Worm (Caenorhabditis elegans) whole organism, late embryonic: ENCODE measurements around the gene C56E6.7.
A peak's percentile ranks its signal among the peaks of the same experiment; 100 is the strongest.

Experiments used
- C08G9.2 ChIP-seq: sonication (generic microtip); optimal IDR thresholded peaks from 2 replicates; lab custom pipeline; 2016; ENCODE audit warnings: mild to moderate bottlenecking, missing genetic modification characterization, moderate library complexity, missing compliant biosample characterization
- C38D4.7 ChIP-seq: fragments of 200-800 bp; sonication (Bioruptor generic); optimal IDR thresholded peaks from 2 replicates; lab custom pipeline; 2018; ENCODE audit warnings: mild to moderate bottlenecking, missing genetic modification characterization, moderate library complexity, missing compliant biosample characterization
- F13H6.1 ChIP-seq: sonication (generic microtip); optimal IDR thresholded peaks from 2 replicates; lab custom pipeline; 2016; ENCODE audit warnings: missing genetic modification characterization, missing compliant biosample characterization
- K02D7.2 ChIP-seq: sonication (generic microtip); optimal IDR thresholded peaks from 2 replicates; lab custom pipeline; 2017; ENCODE audit warnings: mild to moderate bottlenecking, missing genetic modification characterization, missing compliant biosample characterization
- K09A11.1 ChIP-seq: sonication (generic microtip); optimal IDR thresholded peaks from 2 replicates; lab custom pipeline; 2017; ENCODE audit warnings: antibody characterized with exemption, mild to moderate bottlenecking, missing genetic modification characterization, missing compliant biosample characterization; ENCODE audit not compliant: insufficient read depth
- Y22D7AL.16 ChIP-seq: sonication (generic microtip); optimal IDR thresholded peaks from 2 replicates; lab custom pipeline; 2016; ENCODE audit warnings: missing genetic modification characterization, missing compliant biosample characterization
- ahr-1 ChIP-seq: sonication (generic microtip); optimal IDR thresholded peaks from 2 replicates; lab custom pipeline; 2016; ENCODE audit warnings: missing genetic modification characterization, missing compliant biosample characterization
- ama-1 ChIP-seq: fragments of 150-350 bp; optimal IDR thresholded peaks from 2 replicates; lab custom pipeline; 2014
- ceh-14 ChIP-seq: sonication (generic microtip); optimal IDR thresholded peaks from 2 replicates; lab custom pipeline; 2016; ENCODE audit warnings: missing genotype, missing genetic modification characterization, missing compliant biosample characterization
- ceh-19 ChIP-seq: fragments of 200-800 bp; sonication (Bioruptor generic); optimal IDR thresholded peaks from 2 replicates; lab custom pipeline; 2018; ENCODE audit warnings: mild to moderate bottlenecking, missing genetic modification characterization, missing compliant biosample characterization
- ceh-2 ChIP-seq: sonication (generic microtip); optimal IDR thresholded peaks from 2 replicates; lab custom pipeline; 2016; ENCODE audit warnings: missing genotype, missing genetic modification characterization, missing compliant biosample characterization
- ceh-22 ChIP-seq: sonication (generic microtip); optimal IDR thresholded peaks from 2 replicates; lab custom pipeline; 2017; ENCODE audit warnings: missing biosample characterization, missing genetic modification characterization
- ceh-24 ChIP-seq: sonication (generic microtip); optimal IDR thresholded peaks from 2 replicates; lab custom pipeline; 2016; ENCODE audit warnings: mild to moderate bottlenecking, missing genetic modification characterization, missing compliant biosample characterization
- ceh-31 ChIP-seq: sonication (generic microtip); optimal IDR thresholded peaks from 2 replicates; lab custom pipeline; 2016; ENCODE audit warnings: missing genetic modification characterization, missing compliant biosample characterization
- ceh-34 ChIP-seq: sonication (generic microtip); optimal IDR thresholded peaks from 2 replicates; lab custom pipeline; 2016; ENCODE audit warnings: mild to moderate bottlenecking, missing genetic modification characterization, missing compliant biosample characterization
- ceh-48 ChIP-seq: sonication (generic microtip); optimal IDR thresholded peaks from 2 replicates; lab custom pipeline; 2016; ENCODE audit warnings: missing genetic modification characterization, inconsistent platforms, missing compliant biosample characterization
- ceh-9 ChIP-seq: sonication (generic microtip); optimal IDR thresholded peaks from 2 replicates; lab custom pipeline; 2016; ENCODE audit warnings: mild to moderate bottlenecking, missing genetic modification characterization, inconsistent platforms, missing compliant biosample characterization
- che-1 ChIP-seq: sonication (generic microtip); optimal IDR thresholded peaks from 2 replicates; lab custom pipeline; 2016; ENCODE audit warnings: mild to moderate bottlenecking, missing genetic modification characterization, missing compliant biosample characterization
- elt-4 ChIP-seq: sonication (generic microtip); optimal IDR thresholded peaks from 2 replicates; lab custom pipeline; 2016; ENCODE audit warnings: missing genetic modification characterization, missing compliant biosample characterization
- ets-4 ChIP-seq: sonication (generic microtip); optimal IDR thresholded peaks from 2 replicates; lab custom pipeline; 2016; ENCODE audit warnings: missing genetic modification characterization, missing compliant biosample characterization
- eyg-1 ChIP-seq: sonication (generic microtip); optimal IDR thresholded peaks from 2 replicates; lab custom pipeline; 2016; ENCODE audit warnings: missing genotype, missing genetic modification characterization, missing compliant biosample characterization
- fax-1 ChIP-seq: sonication (generic microtip); optimal IDR thresholded peaks from 2 replicates; lab custom pipeline; 2016; ENCODE audit warnings: missing genotype, missing genetic modification characterization, missing compliant biosample characterization
- fkh-6 ChIP-seq: sonication (generic microtip); optimal IDR thresholded peaks from 2 replicates; lab custom pipeline; 2016; ENCODE audit warnings: missing genetic modification characterization, missing compliant biosample characterization
- gmeb-2 ChIP-seq: sonication (generic microtip); optimal IDR thresholded peaks from 2 replicates; lab custom pipeline; 2016; ENCODE audit warnings: missing genetic modification characterization, inconsistent platforms, missing compliant biosample characterization
- hlh-13 ChIP-seq: fragments of 200-800 bp; sonication (Bioruptor generic); optimal IDR thresholded peaks from 2 replicates; lab custom pipeline; 2018; ENCODE audit warnings: mild to moderate bottlenecking, missing genetic modification characterization, missing compliant biosample characterization
- hlh-15 ChIP-seq: sonication (generic microtip); optimal IDR thresholded peaks from 2 replicates; lab custom pipeline; 2016; ENCODE audit warnings: missing genetic modification characterization, missing compliant biosample characterization
- hlh-30 ChIP-seq: sonication (generic microtip); optimal IDR thresholded peaks from 2 replicates; lab custom pipeline; 2017; ENCODE audit warnings: antibody characterized with exemption, missing genetic modification characterization, missing compliant biosample characterization; ENCODE audit not compliant: insufficient read depth
- hlh-6 ChIP-seq: sonication (generic microtip); optimal IDR thresholded peaks from 2 replicates; lab custom pipeline; 2016; ENCODE audit warnings: missing genotype, missing genetic modification characterization, missing compliant biosample characterization
- hlh-8 ChIP-seq: sonication (generic microtip); optimal IDR thresholded peaks from 2 replicates; lab custom pipeline; 2016; ENCODE audit warnings: missing genotype, missing genetic modification characterization, missing compliant biosample characterization
- lim-6 ChIP-seq: sonication (generic microtip); optimal IDR thresholded peaks from 2 replicates; lab custom pipeline; 2016; ENCODE audit warnings: missing genetic modification characterization, missing compliant biosample characterization
- lin-11 ChIP-seq: fragments of 200-800 bp; sonication (Bioruptor generic); optimal IDR thresholded peaks from 2 replicates; lab custom pipeline; 2018; ENCODE audit warnings: mild to moderate bottlenecking, missing genetic modification characterization, missing compliant biosample characterization
- mec-3 ChIP-seq: sonication (generic microtip); optimal IDR thresholded peaks from 2 replicates; lab custom pipeline; 2016; ENCODE audit warnings: borderline replicate concordance, missing genetic modification characterization, missing compliant biosample characterization
- nfya-1 ChIP-seq: sonication (generic microtip); optimal IDR thresholded peaks from 2 replicates; lab custom pipeline; 2017; ENCODE audit warnings: missing genetic modification characterization, mild to moderate bottlenecking, missing compliant biosample characterization, antibody characterized with exemption, moderate library complexity
- nhr-11 ChIP-seq: fragments of 150-350 bp; optimal IDR thresholded peaks from 2 replicates; lab custom pipeline; 2014; ENCODE audit warnings: missing biosample characterization, missing genetic modification characterization
- npax-4 ChIP-seq: sonication (generic microtip); optimal IDR thresholded peaks from 2 replicates; lab custom pipeline; 2016; ENCODE audit warnings: missing genetic modification characterization, missing compliant biosample characterization
- pag-3 ChIP-seq: sonication (generic microtip); optimal IDR thresholded peaks from 2 replicates; lab custom pipeline; 2016; ENCODE audit warnings: missing compliant biosample characterization, missing genetic modification characterization, borderline replicate concordance
- pat-9 ChIP-seq: fragments of 200-800 bp; sonication (Bioruptor generic); optimal IDR thresholded peaks from 2 replicates; lab custom pipeline; 2018; ENCODE audit warnings: mild to moderate bottlenecking, missing genetic modification characterization, moderate library complexity, missing compliant biosample characterization
- pax-1 ChIP-seq: fragments of 150-350 bp; optimal IDR thresholded peaks from 2 replicates; lab custom pipeline; 2014; ENCODE audit warnings: missing biosample characterization, missing genetic modification characterization
- pha-4 ChIP-seq: fragments of 150-350 bp; optimal IDR thresholded peaks from 2 replicates; lab custom pipeline; 2018; ENCODE audit warnings: missing biosample characterization, missing genetic modification reagents, missing genetic modification characterization
- pqm-1 ChIP-seq: sonication (generic microtip); optimal IDR thresholded peaks from 2 replicates; lab custom pipeline; 2016; ENCODE audit warnings: missing genetic modification characterization, missing compliant biosample characterization
- pros-1 ChIP-seq: fragments of 150-350 bp; optimal IDR thresholded peaks from 2 replicates; lab custom pipeline; 2014; ENCODE audit warnings: missing biosample characterization, missing genetic modification reagents, missing genetic modification characterization
- rnt-1 ChIP-seq: sonication (generic microtip); optimal IDR thresholded peaks from 2 replicates; lab custom pipeline; 2016; ENCODE audit warnings: missing genetic modification characterization, missing compliant biosample characterization
- sdc-2 ChIP-seq: sonication (generic microtip); optimal IDR thresholded peaks from 2 replicates; lab custom pipeline; 2016; ENCODE audit warnings: missing genotype, missing genetic modification characterization, missing compliant biosample characterization
- sox-4 ChIP-seq: sonication (generic microtip); optimal IDR thresholded peaks from 2 replicates; lab custom pipeline; 2017; ENCODE audit warnings: mild to moderate bottlenecking, missing genetic modification characterization, inconsistent platforms, missing compliant biosample characterization
- syd-9 ChIP-seq: sonication (generic microtip); optimal IDR thresholded peaks from 2 replicates; lab custom pipeline; 2016; ENCODE audit warnings: mild to moderate bottlenecking, missing genetic modification characterization, moderate library complexity, missing compliant biosample characterization
- tbx-2 ChIP-seq: sonication (generic microtip); optimal IDR thresholded peaks from 2 replicates; lab custom pipeline; 2016; ENCODE audit warnings: missing genetic modification characterization, missing compliant biosample characterization
- tbx-7 ChIP-seq: sonication (generic microtip); optimal IDR thresholded peaks from 2 replicates; lab custom pipeline; 2016; ENCODE audit warnings: missing genotype, missing genetic modification characterization, missing compliant biosample characterization
- ttx-3 ChIP-seq: sonication (generic microtip); optimal IDR thresholded peaks from 2 replicates; lab custom pipeline; 2016; ENCODE audit warnings: missing genetic modification reagents, missing genetic modification characterization, missing compliant biosample characterization
- unc-3 ChIP-seq, 2 experiments: fragments of 200-800 bp in 1 of 2; sonication (Bioruptor generic) in 1 of 2; sonication (generic microtip) in 1 of 2; conservative IDR thresholded peaks in 1 of 2; optimal IDR thresholded peaks in 1 of 2; 2 replicates each; pipeline versions ENCODE4 v1.3.6 to Lab custom; 2016 to 2022; ENCODE audit warnings: missing compliant biosample characterization in 2 of 2, missing genetic modification characterization in 2 of 2, missing genetic modification reagents in 1 of 2
- unc-42 ChIP-seq: sonication (generic microtip); optimal IDR thresholded peaks from 2 replicates; lab custom pipeline; 2016; ENCODE audit warnings: missing genotype, missing genetic modification characterization, missing compliant biosample characterization
- unc-55 ChIP-seq: sonication (generic microtip); optimal IDR thresholded peaks from 2 replicates; lab custom pipeline; 2017; ENCODE audit warnings: missing biosample characterization, missing genetic modification reagents, missing genetic modification characterization
- unc-86 ChIP-seq: sonication (generic microtip); optimal IDR thresholded peaks from 2 replicates; lab custom pipeline; 2016; ENCODE audit warnings: missing genetic modification characterization, missing compliant biosample characterization
- ztf-16 ChIP-seq: sonication (generic microtip); optimal IDR thresholded peaks from 2 replicates; lab custom pipeline; 2017; ENCODE audit warnings: missing genetic modification characterization, missing compliant biosample characterization

The C56E6.7 gene

ce11 chrII:6522622-6523254, 6.4 kb downstream of the C56E6.7 start:
- TF ChIP-seq pax-1 (tag; lab: Kevin White, UChicago): no peak
- no peak for TF ChIP-seq ceh-22 (tag; lab: Kevin White, UChicago)
- TF ChIP-seq sox-4 (tag; lab: Kevin White, UChicago): no peak
- TF ChIP-seq rnt-1 (tag; lab: Kevin White, UChicago): peak; percentile 18
- TF ChIP-seq tbx-7 (tag; lab: Kevin White, UChicago): no peak
- no peak for TF ChIP-seq che-1
- TF ChIP-seq K02D7.2: no peak
- peak; percentile 57 for TF ChIP-seq ceh-31 (tag; lab: Kevin White, UChicago)
- TF ChIP-seq ceh-9 (tag; lab: Kevin White, UChicago): no peak
- TF ChIP-seq ahr-1 (tag; lab: Kevin White, UChicago): no peak
- TF ChIP-seq Y22D7AL.16 (tag; lab: Kevin White, UChicago): no peak
- TF ChIP-seq nhr-11 (tag; lab: Kevin White, UChicago): no peak
- no peak for TF ChIP-seq lim-6 (tag; lab: Kevin White, UChicago)
- TF ChIP-seq npax-4 (tag; lab: Kevin White, UChicago): no peak
- TF ChIP-seq ztf-16 (tag; lab: Kevin White, UChicago): no peak
- no peak for TF ChIP-seq unc-3 (GFP tag; conservative IDR thresholded peaks at IDR 0.05; lab: Robert Waterston, UW)
- TF ChIP-seq unc-3 (tag; optimal IDR thresholded peaks at IDR 0.05; lab: Kevin White, UChicago): no peak
- TF ChIP-seq ceh-34 (tag; lab: Kevin White, UChicago): peak; percentile 32
- no peak for TF ChIP-seq fax-1 (tag; lab: Kevin White, UChicago)
- no peak for TF ChIP-seq hlh-15 (tag; lab: Kevin White, UChicago)
- no peak for TF ChIP-seq elt-4
- TF ChIP-seq tbx-2 (tag; lab: Kevin White, UChicago): peak; percentile 72
- no peak for TF ChIP-seq syd-9 (tag; lab: Kevin White, UChicago)
- TF ChIP-seq F13H6.1: no peak
- TF ChIP-seq hlh-30 (tag; lab: Kevin White, UChicago): no peak
- TF ChIP-seq ceh-19: no peak
- TF ChIP-seq unc-55 (GFP tag; lab: Kevin White, UChicago): peak; percentile 74
- no peak for TF ChIP-seq hlh-6
- TF ChIP-seq ets-4 (tag; lab: Kevin White, UChicago): no peak
- no peak for TF ChIP-seq lin-11 (tag; lab: Kevin White, UChicago)
- TF ChIP-seq gmeb-2: no peak
- no peak for TF ChIP-seq K09A11.1 (tag; lab: Kevin White, UChicago)
- TF ChIP-seq ceh-24: no peak
- peak; percentile 1 for TF ChIP-seq hlh-8 (tag; lab: Kevin White, UChicago)
- no peak for TF ChIP-seq C08G9.2 (tag; lab: Kevin White, UChicago)
- TF ChIP-seq unc-42 (tag; lab: Kevin White, UChicago): no peak
- TF ChIP-seq ama-1 (lab: Kevin White, UChicago): no peak
- no peak for TF ChIP-seq eyg-1 (tag; lab: Kevin White, UChicago)
- no peak for TF ChIP-seq pros-1 (tag; lab: Kevin White, UChicago)
- no peak for TF ChIP-seq unc-86 (tag; lab: Kevin White, UChicago)
- no peak for TF ChIP-seq mec-3 (tag; lab: Kevin White, UChicago)
- TF ChIP-seq pag-3 (tag; lab: Kevin White, UChicago): no peak
- no peak for TF ChIP-seq pat-9 (tag; lab: Kevin White, UChicago)
- TF ChIP-seq nfya-1 (tag; lab: Kevin White, UChicago): peak; percentile 21
- no peak for TF ChIP-seq ceh-48 (tag; lab: Kevin White, UChicago)
- TF ChIP-seq sdc-2: peak; percentile 30
- TF ChIP-seq fkh-6 (tag; lab: Kevin White, UChicago): no peak
- no peak for TF ChIP-seq ceh-2 (tag; lab: Kevin White, UChicago)
- no peak for TF ChIP-seq hlh-13
- TF ChIP-seq ceh-14: no peak
- TF ChIP-seq pha-4 (tag; lab: Kevin White, UChicago): no peak
- no peak for TF ChIP-seq pqm-1 (tag; lab: Kevin White, UChicago)
- no peak for TF ChIP-seq C38D4.7
- TF ChIP-seq ttx-3 (tag; lab: Kevin White, UChicago): no peak
